Fruit fly (Drosophila melanogaster): Measurements from ENCODE around the gene CG15554.

Gene CG15554

DNA sequence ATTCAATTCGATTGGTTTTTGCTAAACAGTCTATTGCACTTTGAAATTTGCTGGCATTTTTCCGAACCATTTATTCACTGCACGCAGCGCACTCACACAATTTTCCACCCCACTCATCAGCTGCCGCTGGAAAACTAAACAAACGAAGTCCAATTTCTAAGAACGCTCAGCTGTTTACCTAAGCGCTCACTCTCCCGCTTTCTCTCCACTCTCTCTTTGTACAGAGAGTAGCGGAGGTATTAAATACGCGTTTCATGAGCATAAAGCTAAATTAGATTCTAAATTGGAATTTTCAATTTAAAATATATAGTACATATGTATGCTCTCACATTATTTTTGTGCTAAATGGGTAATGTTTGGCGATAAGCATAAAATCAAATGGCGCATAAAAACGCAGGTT lies 43.0 kb downstream of the CG15554 start, which contains the start of gene stops (continued):
- TF ChIP-seq bigmax (GFP tag; optimal IDR thresholded peaks at IDR 0.05) (peak; percentile 17), CG15269 (tag; optimal IDR thresholded peaks at IDR 0.05) (no peak), CG14014 (GFP tag; IDR thresholded peaks at IDR 0.05) (peak; percentile 52; the same call in 1 of the 2 replicates), Trl (optimal IDR thresholded peaks at IDR 0.05) (peak; percentile 70 to 82), Trl (GFP tag; optimal IDR thresholded peaks at IDR 0.05) (peak; percentile 59), sug (tag; optimal IDR thresholded peaks at IDR 0.05) (no peak), odd (GFP tag; optimal IDR thresholded peaks at IDR 0.05) (peak; percentile 19), br (optimal IDR thresholded peaks at IDR 0.05) (no peak), p53 (GFP tag; optimal IDR thresholded peaks at IDR 0.05) (peak; percentile 15), CG13424 (tag; optimal IDR thresholded peaks at IDR 0.05) (no peak), TFAM (GFP tag; optimal IDR thresholded peaks at IDR 0.05) (no peak), mam (GFP tag; optimal IDR thresholded peaks at IDR 0.05) (peak; percentile 14), CG3838 (GFP tag; optimal IDR thresholded peaks at IDR 0.05) (no peak), dm (GFP tag; optimal IDR thresholded peaks at IDR 0.05) (no peak), CG5953 (GFP tag; IDR thresholded peaks at IDR 0.05) (0 out of 2 replicates have a peak, but pooled peaks have one; percentile 49), prd (optimal IDR thresholded peaks at IDR 0.05) (no peak), prd (GFP tag; IDR thresholded peaks at IDR 0.05) (no peak), ase (GFP tag; IDR thresholded peaks at IDR 0.05) (no peak), CG9727 (GFP tag; optimal IDR thresholded peaks at IDR 0.05) (peak; percentile 41), ranshi (GFP tag; IDR thresholded peaks at IDR 0.05) (peak; percentile 43; the same call in 1 of the 2 replicates), inv (GFP tag; IDR thresholded peaks at IDR 0.05; ENCODE audit: partially characterized antibody) (no peak), CG12219 (GFP tag; optimal IDR thresholded peaks at IDR 0.05) (peak; percentile 36), tna (GFP tag; IDR thresholded peaks at IDR 0.05; ENCODE audit: partially characterized antibody) (no peak), PHDP (tag; optimal IDR thresholded peaks at IDR 0.05) (peak; percentile 53), CG15011 (GFP tag; optimal IDR thresholded peaks at IDR 0.05) (no peak), nerfin-2 (GFP tag; IDR thresholded peaks at IDR 0.05; ENCODE audit: partially characterized antibody) (no peak), bsh (GFP tag; optimal IDR thresholded peaks at IDR 0.05) (no peak), CG1792 (GFP tag; optimal IDR thresholded peaks at IDR 0.05) (peak; percentile 28), Kr (GFP tag; optimal IDR thresholded peaks at IDR 0.05) (no peak), Dip3 (GFP tag; optimal IDR thresholded peaks at IDR 0.05) (peak; percentile 24), CG17186 (GFP tag; optimal IDR thresholded peaks at IDR 0.05) (no peak), CG11723 (GFP tag; optimal IDR thresholded peaks at IDR 0.05) (peak; percentile 22), CG32767 (GFP tag; IDR thresholded peaks at IDR 0.05) (no peak), CG10321 (GFP tag; IDR thresholded peaks at IDR 0.05) (no peak), cas (GFP tag; IDR thresholded peaks at IDR 0.05) (no peak), CG7357 (GFP tag; IDR thresholded peaks at IDR 0.05) (no peak), CG3726 (GFP tag; IDR thresholded peaks at IDR 0.05) (no peak), CG11247 (GFP tag; IDR thresholded peaks at IDR 0.05) (peak; percentile 50; the same call in 1 of the 2 replicates), vfl (GFP tag; optimal IDR thresholded peaks at IDR 0.05) (no peak), CG16815 (GFP tag; optimal IDR thresholded peaks at IDR 0.05) (no peak), ap (GFP tag; IDR thresholded peaks at IDR 0.05) (no peak), hbn (GFP tag; IDR thresholded peaks at IDR 0.05; ENCODE audit: partially characterized antibody) (no peak), Hmr (GFP tag; optimal IDR thresholded peaks at IDR 0.05) (peak; percentile 29), CG6689 (GFP tag; IDR thresholded peaks at IDR 0.05) (0 out of 2 replicates have a peak, but pooled peaks have one; percentile 26), crp (GFP tag; optimal IDR thresholded peaks at IDR 0.05) (peak in 1 of 2 experiments; percentile 61), Ptx1 (GFP tag; IDR thresholded peaks at IDR 0.05) (no peak), Nf-YA (GFP tag; IDR thresholded peaks at IDR 0.05) (no peak), ham (GFP tag; IDR thresholded peaks at IDR 0.05) (no peak), CG17802 (tag; optimal IDR thresholded peaks at IDR 0.05) (peak; percentile 59), CG7963 (GFP tag; IDR thresholded peaks at IDR 0.05; ENCODE audit: partially characterized antibody) (no peak), CG2875 (GFP tag; optimal IDR thresholded peaks at IDR 0.05) (peak; percentile 61), CG34376 (GFP tag; optimal IDR thresholded peaks at IDR 0.05) (peak; percentile 13)
